Fruit fly (Drosophila melanogaster): ENCODE results near the gene Fuca.

Gene Fuca

dm6 chr3L:11556637-11557036 is 34.1 kb upstream of the Fuca start (continued):
- TF ChIP-seq D19B (GFP tag; optimal IDR thresholded peaks at IDR 0.05), result peak; percentile 7
- TF ChIP-seq CG42726 (GFP tag; IDR thresholded peaks at IDR 0.05; ENCODE audit: partially characterized antibody), result no peak
- peak; percentile 44 for TF ChIP-seq CG18619 (GFP tag; optimal IDR thresholded peaks at IDR 0.05)
- peak; percentile 11 for TF ChIP-seq CG2712 (tag; optimal IDR thresholded peaks at IDR 0.05)
- TF ChIP-seq CG31224 (GFP tag; IDR thresholded peaks at IDR 0.05), result no peak
- TF ChIP-seq ci (GFP tag; IDR thresholded peaks at IDR 0.05), result no peak
- TF ChIP-seq CG11723 (GFP tag; optimal IDR thresholded peaks at IDR 0.05), result no peak
- no peak for TF ChIP-seq Oaz (GFP tag; IDR thresholded peaks at IDR 0.05)
- TF ChIP-seq tio (GFP tag; optimal IDR thresholded peaks at IDR 0.05), result peak; percentile 34
- peak; percentile 71; the same call in 1 of the 2 replicates for TF ChIP-seq CG11696 (GFP tag; IDR thresholded peaks at IDR 0.05)
- TF ChIP-seq CG7928 (GFP tag; optimal IDR thresholded peaks at IDR 0.05), result no peak
- peak; percentile 30 for TF ChIP-seq Sox102F (GFP tag; optimal IDR thresholded peaks at IDR 0.05)
- TF ChIP-seq CG4707 (GFP tag; optimal IDR thresholded peaks at IDR 0.05), result no peak
- no peak for TF ChIP-seq B-H1 (GFP tag; IDR thresholded peaks at IDR 0.05)
- TF ChIP-seq pb (GFP tag; optimal IDR thresholded peaks at IDR 0.05), result no peak
- no peak for TF ChIP-seq CG43689 (GFP tag; IDR thresholded peaks at IDR 0.05)
- peak; percentile 33 for TF ChIP-seq vfl (GFP tag; optimal IDR thresholded peaks at IDR 0.05)
- no peak for TF ChIP-seq usp (GFP tag; optimal IDR thresholded peaks at IDR 0.05)
- peak; percentile 24 for TF ChIP-seq CG8388 (GFP tag; optimal IDR thresholded peaks at IDR 0.05)
- no peak for TF ChIP-seq oc (tag; optimal IDR thresholded peaks at IDR 0.05)
- TF ChIP-seq CG11504 (tag; optimal IDR thresholded peaks at IDR 0.05), result peak; percentile 15
- TF ChIP-seq Meics (GFP tag; optimal IDR thresholded peaks at IDR 0.05), result peak; percentile 66
- TF ChIP-seq CG14710 (tag; optimal IDR thresholded peaks at IDR 0.05), result no peak
- TF ChIP-seq CG12391 (tag; optimal IDR thresholded peaks at IDR 0.05), result peak; percentile 21
- peak; percentile 18; the same call in 1 of the 2 replicates for TF ChIP-seq lmd (GFP tag; IDR thresholded peaks at IDR 0.05)
- TF ChIP-seq CG31441 (GFP tag; IDR thresholded peaks at IDR 0.05), result peak; percentile 31; the same call in 1 of the 2 replicates
- no peak for TF ChIP-seq bowl (GFP tag; IDR thresholded peaks at IDR 0.05)
- no peak for TF ChIP-seq bigmax (GFP tag; optimal IDR thresholded peaks at IDR 0.05)
- no peak for TF ChIP-seq chif (GFP tag; optimal IDR thresholded peaks at IDR 0.05)
- no peak for TF ChIP-seq btn (GFP tag; optimal IDR thresholded peaks at IDR 0.05)
- TF ChIP-seq CG18764 (GFP tag; optimal IDR thresholded peaks at IDR 0.05), result no peak
- TF ChIP-seq CG6765 (GFP tag; optimal IDR thresholded peaks at IDR 0.05), result no peak
- no peak for TF ChIP-seq CG7357 (GFP tag; IDR thresholded peaks at IDR 0.05)
- no peak for TF ChIP-seq sd (tag; optimal IDR thresholded peaks at IDR 0.05)
- no peak for TF ChIP-seq ro (GFP tag; IDR thresholded peaks at IDR 0.05)
- TF ChIP-seq CG6689 (GFP tag; IDR thresholded peaks at IDR 0.05), result no peak
- no peak for TF ChIP-seq dm (GFP tag; optimal IDR thresholded peaks at IDR 0.05)
- TF ChIP-seq MTF-1 (GFP tag; optimal IDR thresholded peaks at IDR 0.05; ENCODE audit: borderline replicate concordance), result no peak
- no peak for TF ChIP-seq CG11398 (GFP tag; optimal IDR thresholded peaks at IDR 0.05)
- no peak for TF ChIP-seq Hsf (GFP tag; optimal IDR thresholded peaks at IDR 0.05)
- no peak for TF ChIP-seq Doc3 (GFP tag; IDR thresholded peaks at IDR 0.05; ENCODE audit: partially characterized antibody)
- no peak for TF ChIP-seq NC2α (GFP tag; optimal IDR thresholded peaks at IDR 0.05)
- TF ChIP-seq CG15269 (tag; optimal IDR thresholded peaks at IDR 0.05), result peak; percentile 8
- TF ChIP-seq CG4730 (GFP tag; IDR thresholded peaks at IDR 0.05), result no peak
- TF ChIP-seq tna (GFP tag; IDR thresholded peaks at IDR 0.05; ENCODE audit: partially characterized antibody), result no peak
- TF ChIP-seq Adf1 (GFP tag; IDR thresholded peaks at IDR 0.05), result no peak
- TF ChIP-seq CG15011 (GFP tag; optimal IDR thresholded peaks at IDR 0.05), result peak; percentile 41
- TF ChIP-seq caup (GFP tag; optimal IDR thresholded peaks at IDR 0.05; ENCODE audit: severe bottlenecking), result peak; percentile 41
- no peak for TF ChIP-seq CG1233 (GFP tag; optimal IDR thresholded peaks at IDR 0.05)
- TF ChIP-seq E2f1 (GFP tag; IDR thresholded peaks at IDR 0.05), result no peak
- TF ChIP-seq CG9876 (GFP tag; optimal IDR thresholded peaks at IDR 0.05), result no peak
- TF ChIP-seq stwl (tag; optimal IDR thresholded peaks at IDR 0.05), result no peak
